Worm (Caenorhabditis elegans) whole organism, young adult: ENCODE data around the gene frpr-2.

Experiments used
- Y53F4B.3 ChIP-seq: fragments of 200-800 bp; sonication (Bioruptor generic); IDR thresholded peaks from 2 replicates; pipeline ENCODE4 v1.3.6; 2022; ENCODE audit warnings: missing genetic modification reagents, missing genetic modification characterization, missing compliant biosample characterization
- ZK185.1 ChIP-seq: sonication (generic microtip); optimal IDR thresholded peaks from 2 replicates; lab custom pipeline; 2016; ENCODE audit warnings: mild to moderate bottlenecking, missing genetic modification characterization, missing compliant biosample characterization; ENCODE audit not compliant: poor library complexity, severe bottlenecking
- ama-1 ChIP-seq, 3 experiments: fragments of 150-350 bp in 1 of 3; sonication (generic microtip) in 2 of 3; optimal IDR thresholded peaks; 2 replicates each; lab custom pipeline; 2014 to 2018; ENCODE audit warnings: missing biosample characterization in 2 of 3, missing genetic modification characterization in 2 of 3, missing genetic modification reagents in 2 of 3
- ccch-3 ChIP-seq: fragments of 200-800 bp; sonication (Bioruptor generic); optimal IDR thresholded peaks from 2 replicates; lab custom pipeline; 2018; ENCODE audit warnings: mild to moderate bottlenecking, missing genetic modification characterization, missing compliant biosample characterization
- ceh-27 ChIP-seq: fragments of 200-800 bp; sonication (Bioruptor generic); optimal IDR thresholded peaks from 2 replicates; lab custom pipeline; 2018; ENCODE audit warnings: mild to moderate bottlenecking, missing genetic modification characterization, moderate library complexity, missing compliant biosample characterization
- ceh-79 ChIP-seq: sonication (generic microtip); optimal IDR thresholded peaks from 2 replicates; lab custom pipeline; 2017; ENCODE audit warnings: mild to moderate bottlenecking, missing genetic modification characterization, missing compliant biosample characterization
- dox-1 ChIP-seq: fragments of 200-800 bp; sonication (Bioruptor generic); IDR thresholded peaks from 2 replicates; pipeline ENCODE4 v1.3.6; 2022; ENCODE audit warnings: missing genetic modification reagents, missing genetic modification characterization, missing compliant biosample characterization
- ets-4 ChIP-seq: fragments of 200-800 bp; sonication (Bioruptor generic); optimal IDR thresholded peaks from 2 replicates; lab custom pipeline; 2018; ENCODE audit warnings: mild to moderate bottlenecking, missing genetic modification characterization, missing compliant biosample characterization
- lin-35 ChIP-seq, 3 experiments: fragments of 150-350 bp in 2 of 3; sonication (generic microtip) in 1 of 3; optimal IDR thresholded peaks; 2 replicates each; lab custom pipeline; 2014 to 2018; ENCODE audit warnings: missing biosample characterization in 3 of 3, missing genetic modification characterization in 3 of 3, missing genetic modification reagents in 3 of 3

- TF ChIP-seq ceh-27 (GFP tag; lab: Kevin White, UChicago) = no peak
- no peak for TF ChIP-seq Y53F4B.3 (GFP tag; lab: Robert Waterston, UW)
- no peak for TF ChIP-seq ama-1 (optimal IDR thresholded peaks at IDR 0.05; lab: Kevin White, UChicago)
- no peak for TF ChIP-seq ama-1 (GFP tag; optimal IDR thresholded peaks at IDR 0.05; lab: Kevin White, UChicago)
- TF ChIP-seq ets-4 = no peak
- TF ChIP-seq dox-1 (GFP tag; lab: Robert Waterston, UW) = no peak
- TF ChIP-seq ccch-3 (GFP tag; lab: Kevin White, UChicago) = no peak
- no peak for TF ChIP-seq lin-35 (GFP tag; optimal IDR thresholded peaks at IDR 0.05; lab: Kevin White, UChicago)
- TF ChIP-seq ZK185.1 (tag; lab: Kevin White, UChicago) = no peak
- TF ChIP-seq ceh-79 (tag; lab: Kevin White, UChicago) = no peak
These were observed 44.4 kb downstream of the frpr-2 start for ce11 chrX:13009645-13010044.
